Fruit fly (Drosophila melanogaster) whole organism, adult: ENCODE measurements around the gene CG18731.

Experiments
- CG14711 ChIP-seq: fragments of 200-800 bp; sonication (Bioruptor generic); optimal IDR thresholded peaks from 2 replicates; lab custom pipeline; 2018; ENCODE audit warnings: missing biosample characterization, mild to moderate bottlenecking, missing genetic modification characterization, moderate library complexity
- CG5204 ChIP-seq: fragments of 200-800 bp; sonication (Bioruptor generic); optimal IDR thresholded peaks from 2 replicates; lab custom pipeline; 2016; ENCODE audit warnings: missing biosample characterization, missing genetic modification characterization
- Hr96 ChIP-seq: fragments of 200-800 bp; sonication (Bioruptor generic); optimal IDR thresholded peaks from 2 replicates; lab custom pipeline; 2016; ENCODE audit warnings: missing biosample characterization, missing genetic modification characterization
- Mnt ChIP-seq: fragments of 200-800 bp; sonication (Bioruptor generic); optimal IDR thresholded peaks from 2 replicates; lab custom pipeline; 2016; ENCODE audit warnings: missing biosample characterization, mild to moderate bottlenecking, missing genetic modification characterization
- bab1 ChIP-seq: fragments of 200-800 bp; sonication (Bioruptor generic); optimal IDR thresholded peaks from 3 replicates; lab custom pipeline; 2019; ENCODE audit warnings: missing biosample characterization, mild to moderate bottlenecking, missing genetic modification characterization, moderate library complexity
- kay ChIP-seq: fragments of 200-800 bp; sonication (Bioruptor generic); peaks from one replicate; lab custom pipeline; 2016; ENCODE audit warnings: missing biosample characterization, missing genetic modification characterization, borderline replicate concordance
- pad ChIP-seq: fragments of 200-800 bp; sonication (Bioruptor generic); optimal IDR thresholded peaks from 3 replicates; lab custom pipeline; 2017; ENCODE audit warnings: missing biosample characterization, missing genetic modification characterization, mild to moderate bottlenecking, moderate library complexity, missing genetic modification reagents

dm6 chr3R:29760042-29760441 is 35.2 kb downstream of the CG18731 start:
- TF ChIP-seq pad (no peak), CG5204 (GFP tag; lab: Kevin White, UChicago) (no peak), Hr96 (GFP tag; lab: Kevin White, UChicago) (no peak), CG14711 (tag; lab: Kevin White, UChicago) (no peak), kay (GFP tag; lab: Kevin White, UChicago) (no peak), Mnt (GFP tag; lab: Kevin White, UChicago) (no peak), bab1 (GFP tag; lab: Kevin White, UChicago) (no peak)
